Comparison of ENCODE assay signal across 4 fruit fly cellular contexts in genomic region chr3L:15507148-15507896, dm6.
TF ChIP-seq lines count a peak whose summit lies in the region.

No protein-coding gene starts in this region.

- no peak for TF ChIP-seq CTCF in whole organism, embryonic (GFP tag; optimal IDR thresholded peaks at IDR 0.05; lab: Kevin White, UChicago)

TF ChIP-seq in whole organism, embryonic, 481 proteins besides CTCF, POLR2A, EP300 and RAD21 (continues in another document):
- TF ChIP-seq yki (optimal IDR thresholded peaks at IDR 0.05; lab: Kevin White, UChicago) = peak; percentile 66
- 0 out of 3 replicates have a peak, but pooled peaks have one; percentile 11 for TF ChIP-seq Doc3 (GFP tag; IDR thresholded peaks at IDR 0.05; lab: Robert Waterston, UW; ENCODE audit: partially characterized antibody)
- TF ChIP-seq bbx (GFP tag; IDR thresholded peaks at IDR 0.05; lab: Robert Waterston, UW; ENCODE audit: partially characterized antibody) = peak; percentile 15; the same call in 1 of the 2 replicates
- peak; percentile 62 for TF ChIP-seq sens (GFP tag; lab: Kevin White, UChicago)
- TF ChIP-seq Pdp1 (GFP tag; optimal IDR thresholded peaks at IDR 0.05; lab: Kevin White, UChicago) = peak in 1 of 2 experiments; percentile 90
- TF ChIP-seq chm (GFP tag; IDR thresholded peaks at IDR 0.05; lab: Robert Waterston, UW) = 0 out of 2 replicates have a peak, but pooled peaks have one; percentile 21
- peak; percentile 15 for TF ChIP-seq cwo (GFP tag; optimal IDR thresholded peaks at IDR 0.05; lab: Kevin White, UChicago)
- TF ChIP-seq CG2120 (GFP tag; optimal IDR thresholded peaks at IDR 0.05; lab: Kevin White, UChicago) = no peak
- TF ChIP-seq CG2199 (GFP tag; IDR thresholded peaks at IDR 0.05; lab: Robert Waterston, UW) = 0 out of 3 replicates have a peak, but pooled peaks have one; percentile 35
- TF ChIP-seq Nf-YB (GFP tag; optimal IDR thresholded peaks at IDR 0.05; lab: Kevin White, UChicago) = no peak
- peak in 1 of 2 experiments; percentile 81 for TF ChIP-seq Hr78 (GFP tag; optimal IDR thresholded peaks at IDR 0.05; lab: Kevin White, UChicago)
- peak; percentile 9; the same call in 1 of the 2 replicates for TF ChIP-seq CG14441 (GFP tag; IDR thresholded peaks at IDR 0.05; lab: Robert Waterston, UW)
- TF ChIP-seq Xrp1 (GFP tag; IDR thresholded peaks at IDR 0.05; lab: Robert Waterston, UW) = 0 out of 2 replicates have a peak, but pooled peaks have one; percentile 4
- TF ChIP-seq Trl (optimal IDR thresholded peaks at IDR 0.05; lab: Kevin White, UChicago) = peak; percentile 95 to 97
- no peak for TF ChIP-seq Trl (GFP tag; optimal IDR thresholded peaks at IDR 0.05; lab: Kevin White, UChicago)
- peak; percentile 19 for TF ChIP-seq CG9437 (GFP tag; optimal IDR thresholded peaks at IDR 0.05; lab: Kevin White, UChicago)
- TF ChIP-seq chinmo (GFP tag; IDR thresholded peaks at IDR 0.05; lab: Robert Waterston, UW; ENCODE audit: partially characterized antibody) = 0 out of 4 replicates have a peak, but pooled peaks have one; percentile 29
- 0 out of 4 replicates have a peak, but pooled peaks have one; percentile 46 for TF ChIP-seq Dll (GFP tag; IDR thresholded peaks at IDR 0.05; lab: Robert Waterston, UW; ENCODE audit: partially characterized antibody)
- TF ChIP-seq Lhr (GFP tag; optimal IDR thresholded peaks at IDR 0.05; lab: Kevin White, UChicago) = no peak

TF ChIP-seq in whole organism, prepupa, 60 proteins besides CTCF, POLR2A, EP300 and RAD21:
- no peak for TF ChIP-seq Gug (GFP tag; IDR thresholded peaks at IDR 0.05; lab: Robert Waterston, UW)
- TF ChIP-seq spab (GFP tag; optimal IDR thresholded peaks at IDR 0.05; lab: Kevin White, UChicago) = no peak
- peak; percentile 80 for TF ChIP-seq vri (GFP tag; optimal IDR thresholded peaks at IDR 0.05; lab: Kevin White, UChicago)
- TF ChIP-seq svp (GFP tag; lab: Kevin White, UChicago) = peak; percentile 97
- TF ChIP-seq CG11762 (GFP tag; optimal IDR thresholded peaks at IDR 0.05; lab: Kevin White, UChicago; ENCODE audit: insufficient read depth) = no peak
- no peak for TF ChIP-seq CG16779 (tag; optimal IDR thresholded peaks at IDR 0.05; lab: Kevin White, UChicago)
- no peak for TF ChIP-seq cyc (GFP tag; optimal IDR thresholded peaks at IDR 0.05; lab: Kevin White, UChicago)

TF ChIP-seq in whole organism, pupa, 21 proteins besides CTCF, POLR2A, EP300 and RAD21:
- TF ChIP-seq Pif1B (GFP tag; optimal IDR thresholded peaks at IDR 0.05; lab: Kevin White, UChicago) = no peak
- TF ChIP-seq CG32121 (GFP tag; IDR thresholded peaks at IDR 0.05; lab: Robert Waterston, UW) = 0 out of 2 replicates have a peak, but pooled peaks have one; percentile 28
- peak; percentile 66 for TF ChIP-seq EcR (GFP tag; optimal IDR thresholded peaks at IDR 0.05; lab: Kevin White, UChicago)
- no peak for TF ChIP-seq CG17806 (tag; optimal IDR thresholded peaks at IDR 0.05; lab: Kevin White, UChicago)
TF ChIP-seq in whole organism, pupa: peak in this region for 2.

TF ChIP-seq in whole organism, wandering third instar larva, 38 proteins besides CTCF, POLR2A, EP300 and RAD21:
- TF ChIP-seq woc (GFP tag; optimal IDR thresholded peaks at IDR 0.05; lab: Kevin White, UChicago) (no peak), Dif (GFP tag; optimal IDR thresholded peaks at IDR 0.05; lab: Kevin White, UChicago; ENCODE audit: partially characterized antibody) (peak; percentile 92), Rel (GFP tag; optimal IDR thresholded peaks at IDR 0.05; lab: Kevin White, UChicago) (no peak), Rel (tag; optimal IDR thresholded peaks at IDR 0.05; lab: Kevin White, UChicago) (peak; percentile 95), dl (GFP tag; optimal IDR thresholded peaks at IDR 0.05; lab: Kevin White, UChicago; ENCODE audit: insufficient read depth in 1 of 2, partially characterized antibody in 2 of 2) (peak; percentile 80 to 81), lola (GFP tag; optimal IDR thresholded peaks at IDR 0.05; lab: Kevin White, UChicago) (no peak)
TF ChIP-seq in whole organism, wandering third instar larva: peak in this region for 3.
